Worm (Caenorhabditis elegans) whole organism, young adult: ENCODE data around the gene C47A4.5.

Source experiments
- D2030.7 ChIP-seq: fragments of 200-800 bp; sonication (Bioruptor generic); IDR thresholded peaks from 2 replicates; pipeline ENCODE4 v1.3.6; 2022; ENCODE audit warnings: missing genetic modification reagents, missing genetic modification characterization, missing compliant biosample characterization
- F23B12.7 ChIP-seq: sonication (generic microtip); optimal IDR thresholded peaks from 2 replicates; lab custom pipeline; 2017; ENCODE audit warnings: missing genetic modification characterization, mild to moderate bottlenecking, missing compliant biosample characterization, antibody characterized with exemption, moderate library complexity; ENCODE audit not compliant: insufficient read depth
- F33H1.4 ChIP-seq: fragments of 200-800 bp; sonication (Bioruptor generic); IDR thresholded peaks from 2 replicates; pipeline ENCODE4 v1.3.6; 2022; ENCODE audit warnings: missing genetic modification reagents, missing genetic modification characterization, missing compliant biosample characterization
- F57A8.1 ChIP-seq: fragments of 200-800 bp; sonication (Bioruptor generic); optimal IDR thresholded peaks from 2 replicates; lab custom pipeline; 2018; ENCODE audit warnings: mild to moderate bottlenecking, missing genetic modification characterization, moderate library complexity, missing compliant biosample characterization
- F57C9.4 ChIP-seq: sonication (generic microtip); optimal IDR thresholded peaks from 2 replicates; lab custom pipeline; 2017; ENCODE audit warnings: mild to moderate bottlenecking, missing genetic modification characterization, missing compliant biosample characterization
- Y67H2A.10 ChIP-seq: fragments of 200-800 bp; sonication (Bioruptor generic); conservative IDR thresholded peaks from 2 replicates; pipeline ENCODE4 v1.3.6; 2022; ENCODE audit warnings: missing genetic modification reagents, missing genetic modification characterization, missing compliant biosample characterization
- Y95B8A.8 ChIP-seq: fragments of 200-800 bp; sonication (Bioruptor generic); IDR thresholded peaks from 2 replicates; pipeline ENCODE4 v1.3.6; 2022; ENCODE audit warnings: missing genetic modification reagents, missing genetic modification characterization, missing compliant biosample characterization
- ZK185.1 ChIP-seq: sonication (generic microtip); optimal IDR thresholded peaks from 2 replicates; lab custom pipeline; 2016; ENCODE audit warnings: mild to moderate bottlenecking, missing genetic modification characterization, missing compliant biosample characterization; ENCODE audit not compliant: poor library complexity, severe bottlenecking
- ama-1 ChIP-seq, 3 experiments: fragments of 150-350 bp in 1 of 3; sonication (generic microtip) in 2 of 3; optimal IDR thresholded peaks; 2 replicates each; lab custom pipeline; 2014 to 2018; ENCODE audit warnings: missing biosample characterization in 2 of 3, missing genetic modification characterization in 2 of 3, missing genetic modification reagents in 2 of 3
- aptf-2 ChIP-seq: fragments of 200-800 bp; sonication (Bioruptor generic); conservative IDR thresholded peaks from 2 replicates; pipeline ENCODE4 v1.3.6; 2022; ENCODE audit warnings: missing genetic modification reagents, missing genetic modification characterization, missing compliant biosample characterization
- attf-3 ChIP-seq: fragments of 200-800 bp; sonication (Bioruptor generic); conservative IDR thresholded peaks from 2 replicates; pipeline ENCODE4 v1.3.6; 2022; ENCODE audit warnings: missing genetic modification reagents, missing genetic modification characterization, missing compliant biosample characterization
- attf-6 ChIP-seq: fragments of 200-800 bp; sonication (Bioruptor generic); IDR thresholded peaks from 2 replicates; pipeline ENCODE4 v1.3.6; 2022; ENCODE audit warnings: missing genetic modification reagents, missing genetic modification characterization, missing compliant biosample characterization
- bed-1 ChIP-seq: fragments of 200-800 bp; sonication (Bioruptor generic); IDR thresholded peaks from 2 replicates; pipeline ENCODE4 v1.3.6; 2022; ENCODE audit warnings: missing genetic modification reagents, missing genetic modification characterization, missing compliant biosample characterization
- die-1 ChIP-seq: sonication (generic microtip); optimal IDR thresholded peaks from 2 replicates; lab custom pipeline; 2016; ENCODE audit warnings: missing genotype, mild to moderate bottlenecking, missing genetic modification characterization, missing compliant biosample characterization
- efl-1 ChIP-seq: fragments of 150-350 bp; optimal IDR thresholded peaks from 2 replicates; lab custom pipeline; 2014; ENCODE audit warnings: missing biosample characterization, missing genetic modification reagents, missing genetic modification characterization
- egl-44 ChIP-seq: fragments of 200-800 bp; sonication (Bioruptor generic); IDR thresholded peaks from 2 replicates; pipeline ENCODE4 v1.3.6; 2022; ENCODE audit warnings: missing genetic modification reagents, missing genetic modification characterization, missing compliant biosample characterization
- ets-4 ChIP-seq: fragments of 200-800 bp; sonication (Bioruptor generic); optimal IDR thresholded peaks from 2 replicates; lab custom pipeline; 2018; ENCODE audit warnings: mild to moderate bottlenecking, missing genetic modification characterization, missing compliant biosample characterization
- him-1 ChIP-seq: sonication (generic microtip); optimal IDR thresholded peaks from 2 replicates; lab custom pipeline; 2016; ENCODE audit warnings: missing genotype, missing genetic modification reagents, missing genetic modification characterization, missing compliant biosample characterization
- hmg-1.2 ChIP-seq: fragments of 200-800 bp; sonication (Bioruptor generic); IDR thresholded peaks from 2 replicates; pipeline ENCODE4 v1.3.6; 2022; ENCODE audit warnings: missing genetic modification reagents, missing genetic modification characterization, missing compliant biosample characterization
- hrde-1 ChIP-seq: sonication (generic microtip); optimal IDR thresholded peaks from 2 replicates; lab custom pipeline; 2016; ENCODE audit warnings: missing genetic modification characterization, mild to moderate bottlenecking, missing compliant biosample characterization, moderate library complexity, missing genotype, missing genetic modification reagents, borderline replicate concordance
- lin-35 ChIP-seq, 3 experiments: fragments of 150-350 bp in 2 of 3; sonication (generic microtip) in 1 of 3; optimal IDR thresholded peaks; 2 replicates each; lab custom pipeline; 2014 to 2018; ENCODE audit warnings: missing biosample characterization in 3 of 3, missing genetic modification characterization in 3 of 3, missing genetic modification reagents in 3 of 3
- lin-54 ChIP-seq: fragments of 200-800 bp; sonication (Bioruptor generic); optimal IDR thresholded peaks from 2 replicates; lab custom pipeline; 2018; ENCODE audit warnings: mild to moderate bottlenecking, missing genetic modification characterization, missing compliant biosample characterization
- lir-1 ChIP-seq: fragments of 200-800 bp; sonication (Bioruptor generic); conservative IDR thresholded peaks from 2 replicates; pipeline ENCODE4 v1.3.6; 2022; ENCODE audit warnings: missing genetic modification reagents, missing genetic modification characterization, missing compliant biosample characterization
- lsl-1 ChIP-seq: fragments of 200-800 bp; sonication (Bioruptor generic); optimal IDR thresholded peaks from 2 replicates; lab custom pipeline; 2018; ENCODE audit warnings: mild to moderate bottlenecking, missing genetic modification characterization, moderate library complexity, missing compliant biosample characterization
- mes-4 ChIP-seq: sonication (generic microtip); optimal IDR thresholded peaks from 2 replicates; lab custom pipeline; 2016; ENCODE audit warnings: missing genotype, missing genetic modification characterization, missing compliant biosample characterization
- nfya-2 ChIP-seq: fragments of 200-800 bp; sonication (Bioruptor generic); IDR thresholded peaks from 2 replicates; pipeline ENCODE4 v1.3.6; 2022; ENCODE audit warnings: missing genetic modification reagents, missing genetic modification characterization, missing compliant biosample characterization
- nfyb-1 ChIP-seq: fragments of 200-800 bp; sonication (Bioruptor generic); IDR thresholded peaks from 2 replicates; pipeline ENCODE4 v1.3.6; 2022; ENCODE audit warnings: missing genetic modification reagents, missing genetic modification characterization, missing compliant biosample characterization
- nhr-80 ChIP-seq: sonication (generic microtip); optimal IDR thresholded peaks from 2 replicates; lab custom pipeline; 2016; ENCODE audit warnings: missing genetic modification characterization, missing compliant biosample characterization
- pbrm-1 ChIP-seq: fragments of 200-800 bp; sonication (Bioruptor generic); IDR thresholded peaks from 2 replicates; pipeline ENCODE4 v1.3.6; 2022; ENCODE audit warnings: missing genetic modification reagents, missing genetic modification characterization, missing compliant biosample characterization
- rcor-1 ChIP-seq: fragments of 200-800 bp; sonication (Bioruptor generic); IDR thresholded peaks from 2 replicates; pipeline ENCODE4 v1.3.6; 2022; ENCODE audit warnings: missing genetic modification reagents, missing genetic modification characterization, missing compliant biosample characterization
- rec-8 ChIP-seq, 2 experiments: sonication (generic microtip); optimal IDR thresholded peaks; 2 replicates each; lab custom pipeline; 2016; ENCODE audit warnings: mild to moderate bottlenecking in 2 of 2, missing genetic modification characterization in 2 of 2, missing genetic modification reagents in 2 of 2, missing genotype in 2 of 2, missing biosample characterization in 1 of 2, missing compliant biosample characterization in 1 of 2, moderate library complexity in 1 of 2
- repo-1 ChIP-seq: sonication (generic microtip); optimal IDR thresholded peaks from 2 replicates; lab custom pipeline; 2017; ENCODE audit warnings: mild to moderate bottlenecking, missing genetic modification characterization, missing compliant biosample characterization
- sdz-38 ChIP-seq: sonication (generic microtip); optimal IDR thresholded peaks from 2 replicates; lab custom pipeline; 2016; ENCODE audit warnings: missing genotype, missing genetic modification characterization, missing compliant biosample characterization
- snpc-4 ChIP-seq, 5 experiments: fragments of 150-350 bp in 1 of 5; sonication (generic microtip) in 4 of 5; optimal IDR thresholded peaks; 2 replicates each; lab custom pipeline; 2014 to 2018; ENCODE audit warnings: missing genetic modification characterization in 5 of 5, missing biosample characterization in 3 of 5, antibody characterized with exemption in 2 of 5, mild to moderate bottlenecking in 2 of 5, missing compliant biosample characterization in 2 of 5, missing genotype in 2 of 5, moderate library complexity in 2 of 5, missing genetic modification reagents in 1 of 5
- sptf-2 ChIP-seq: fragments of 200-800 bp; sonication (Bioruptor generic); optimal IDR thresholded peaks from 2 replicates; lab custom pipeline; 2018; ENCODE audit warnings: mild to moderate bottlenecking, missing genetic modification characterization, missing compliant biosample characterization
- tbp1 ChIP-seq: fragments of 200-800 bp; sonication (Bioruptor generic); optimal IDR thresholded peaks from 2 replicates; lab custom pipeline; 2018; ENCODE audit warnings: mild to moderate bottlenecking, missing genetic modification characterization, missing compliant biosample characterization
- unc-130 ChIP-seq: sonication (generic microtip); optimal IDR thresholded peaks from 2 replicates; lab custom pipeline; 2016; ENCODE audit warnings: missing genetic modification reagents, missing genetic modification characterization, missing compliant biosample characterization
- xnd-1 ChIP-seq: sonication (generic microtip); optimal IDR thresholded peaks from 2 replicates; lab custom pipeline; 2016; ENCODE audit warnings: missing genotype, missing genetic modification reagents, missing genetic modification characterization, missing compliant biosample characterization
- zfh-2 ChIP-seq: fragments of 200-800 bp; sonication (Bioruptor generic); conservative IDR thresholded peaks from 2 replicates; pipeline ENCODE4 v1.3.6; 2022; ENCODE audit warnings: missing genetic modification reagents, missing genetic modification characterization, missing compliant biosample characterization
- zim-3 ChIP-seq: sonication (generic microtip); optimal IDR thresholded peaks from 2 replicates; lab custom pipeline; 2017; ENCODE audit warnings: mild to moderate bottlenecking, missing genetic modification characterization, moderate library complexity, missing compliant biosample characterization
- ztf-3 ChIP-seq: fragments of 200-800 bp; sonication (Bioruptor generic); optimal IDR thresholded peaks from 2 replicates; lab custom pipeline; 2018; ENCODE audit warnings: mild to moderate bottlenecking, missing genetic modification characterization, missing compliant biosample characterization
- ztf-6 ChIP-seq: fragments of 200-800 bp; sonication (Bioruptor generic); IDR thresholded peaks from 2 replicates; pipeline ENCODE4 v1.3.6; 2022; ENCODE audit warnings: missing genetic modification reagents, missing genetic modification characterization, missing compliant biosample characterization

Gene C47A4.5

DNA sequence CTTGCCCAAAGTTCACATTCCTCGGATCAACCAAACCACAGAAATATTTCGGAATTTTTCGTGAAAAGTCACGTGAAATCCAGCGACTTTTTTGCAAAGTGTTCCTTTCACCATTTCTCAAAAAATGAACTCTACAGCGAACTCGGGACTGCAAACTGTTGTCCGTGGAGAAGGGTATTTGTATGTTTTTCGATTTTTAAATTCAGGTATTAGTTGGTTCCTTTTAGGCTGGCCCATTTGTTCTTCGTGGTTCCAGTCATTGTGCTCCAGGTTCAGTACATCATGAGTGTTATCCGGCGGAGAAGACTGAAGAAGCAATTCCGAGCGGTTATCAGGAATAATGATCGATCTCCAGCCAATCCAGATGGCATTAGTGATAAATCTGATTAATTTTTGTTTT, 31.2 kb downstream of the C47A4.5 start:
- no peak for TF ChIP-seq rcor-1 (GFP tag; lab: Robert Waterston, UW)
- no peak for TF ChIP-seq hmg-1.2 (GFP tag; lab: Robert Waterston, UW)
- no peak for TF ChIP-seq xnd-1 (tag; lab: Kevin White, UChicago)
- TF ChIP-seq attf-6 (GFP tag; lab: Robert Waterston, UW): 0 out of 2 replicates have a peak, but pooled peaks have one; percentile 33

DNA sequence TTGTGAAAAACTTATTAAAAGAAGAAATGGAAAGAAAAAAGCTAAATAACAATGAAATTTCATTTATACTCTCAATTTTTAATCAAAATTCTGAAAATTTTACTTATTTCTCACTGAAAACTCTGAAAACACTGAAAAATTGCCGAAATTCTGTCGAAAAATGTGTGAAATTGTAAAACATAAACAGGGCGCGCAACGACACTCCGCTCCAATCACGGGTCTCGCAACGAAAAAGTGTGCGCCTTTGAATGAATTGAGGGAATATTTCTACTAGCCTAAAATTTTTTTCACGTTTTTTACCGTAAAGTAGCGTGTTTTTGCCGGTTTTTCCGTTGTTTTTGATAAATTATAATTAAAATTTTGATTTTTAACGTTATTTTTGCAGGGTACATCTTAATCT, 32.0 kb downstream of the C47A4.5 start, which contains the start of gene rpl-18:
TSS of gene rpl-18 (plus strand) at position 386 of the 400 bp plus-strand sequence.
- TF ChIP-seq him-1 (no peak), F33H1.4 (GFP tag; lab: Robert Waterston, UW) (peak; percentile 89), F23B12.7 (tag; lab: Kevin White, UChicago) (peak; percentile 73), lsl-1 (GFP tag; lab: Kevin White, UChicago) (peak; percentile 28), nfya-2 (GFP tag; lab: Robert Waterston, UW) (no peak), lin-54 (GFP tag; lab: Kevin White, UChicago) (peak; percentile 40), efl-1 (GFP tag; lab: Kevin White, UChicago) (peak; percentile 29), tbp1 (GFP tag; lab: Kevin White, UChicago) (peak; percentile 44), D2030.7 (peak; percentile 34; the same call in 1 of the 2 replicates), ZK185.1 (tag; lab: Kevin White, UChicago) (peak; percentile 16), snpc-4 (GFP tag; optimal IDR thresholded peaks at IDR 0.05; lab: Kevin White, UChicago) (peak; percentile 64), snpc-4 (tag; optimal IDR thresholded peaks at IDR 0.05; lab: Kevin White, UChicago) (peak in 3 of 4 experiments; percentile 83 to 92 (median 84)), lin-35 (GFP tag; optimal IDR thresholded peaks at IDR 0.05; lab: Kevin White, UChicago) (peak in 1 of 3 experiments; percentile 38), attf-3 (peak; percentile 97), ama-1 (optimal IDR thresholded peaks at IDR 0.05; lab: Kevin White, UChicago) (no peak), ama-1 (GFP tag; optimal IDR thresholded peaks at IDR 0.05; lab: Kevin White, UChicago) (no peak)

DNA sequence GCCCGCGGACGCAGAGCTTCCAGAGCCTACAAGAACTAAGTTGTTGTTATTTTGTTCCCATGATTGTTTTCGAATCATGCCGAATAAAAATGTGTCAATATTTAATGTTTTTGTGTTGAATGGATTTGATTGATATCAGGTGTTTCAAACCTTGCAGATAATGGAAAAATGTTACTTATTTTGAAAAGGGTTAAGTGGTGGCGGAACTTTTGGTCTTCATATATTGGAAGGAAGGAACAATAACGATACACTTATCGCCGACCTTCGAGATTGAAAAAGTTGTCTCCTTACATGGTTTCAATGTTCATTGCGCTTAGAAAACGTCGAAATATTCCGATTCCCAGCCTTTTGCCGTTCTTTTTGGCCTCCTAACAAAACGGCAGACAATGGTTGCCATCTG, 33.2 kb downstream of the C47A4.5 start, which contains the start of gene gly-10:
TSS of gene gly-10 (plus strand) at position 387 of the 400 bp plus-strand sequence.
- TF ChIP-seq rec-8 (tag; optimal IDR thresholded peaks at IDR 0.05; lab: Kevin White, UChicago) (no peak), Y67H2A.10 (no peak), hrde-1 (tag; lab: Kevin White, UChicago) (no peak), F57A8.1 (no peak), repo-1 (tag; lab: Kevin White, UChicago) (no peak), aptf-2 (GFP tag; lab: Robert Waterston, UW) (no peak), pbrm-1 (GFP tag; lab: Robert Waterston, UW) (no peak), snpc-4 (GFP tag; optimal IDR thresholded peaks at IDR 0.05; lab: Kevin White, UChicago) (no peak), snpc-4 (tag; optimal IDR thresholded peaks at IDR 0.05; lab: Kevin White, UChicago) (peak in 2 of 4 experiments; percentile 47 to 71), zfh-2 (0 out of 2 replicates have a peak, but pooled peaks have one; percentile 27), ztf-3 (no peak), Y95B8A.8 (GFP tag; lab: Robert Waterston, UW) (no peak), rcor-1 (GFP tag; lab: Robert Waterston, UW) (peak; percentile 6; the same call in 1 of the 2 replicates), egl-44 (GFP tag; lab: Robert Waterston, UW) (no peak), bed-1 (GFP tag; lab: Robert Waterston, UW) (no peak), nhr-80 (tag; lab: Kevin White, UChicago) (no peak), F57C9.4 (no peak), nfyb-1 (GFP tag; lab: Robert Waterston, UW) (no peak), tbp1 (GFP tag; lab: Kevin White, UChicago) (no peak), mes-4 (tag; lab: Kevin White, UChicago) (no peak), zim-3 (tag; lab: Kevin White, UChicago) (no peak), ets-4 (GFP tag; lab: Kevin White, UChicago) (no peak), unc-130 (GFP tag; lab: Kevin White, UChicago) (no peak), attf-6 (GFP tag; lab: Robert Waterston, UW) (peak; percentile 76; the same call in 1 of the 2 replicates), sptf-2 (GFP tag; lab: Kevin White, UChicago) (no peak), ama-1 (optimal IDR thresholded peaks at IDR 0.05; lab: Kevin White, UChicago) (no peak), ama-1 (GFP tag; optimal IDR thresholded peaks at IDR 0.05; lab: Kevin White, UChicago) (no peak), ztf-6 (GFP tag; lab: Robert Waterston, UW) (no peak), sdz-38 (tag; lab: Kevin White, UChicago) (no peak), lir-1 (GFP tag; lab: Robert Waterston, UW) (no peak), die-1 (tag; lab: Kevin White, UChicago) (no peak)
